ENCODE assay signal across 1 fruit fly cellular context in genomic region chr3L:707992-708489, dm6.
TF ChIP-seq lines count a peak whose summit lies in the region.

TSS of gene CG13895 (minus strand) at chr3L:708205.

TF ChIP-seq in whole organism, embryonic, 481 proteins besides CTCF, POLR2A, EP300 and RAD21 (continued from another document):
- no peak for TF ChIP-seq ato (GFP tag; IDR thresholded peaks at IDR 0.05; lab: Robert Waterston, UW; ENCODE audit: partially characterized antibody)
- peak; percentile 54; the same call in 2 of the 4 replicates for TF ChIP-seq Dll (GFP tag; IDR thresholded peaks at IDR 0.05; lab: Robert Waterston, UW; ENCODE audit: partially characterized antibody)
- TF ChIP-seq CG13296 (GFP tag; optimal IDR thresholded peaks at IDR 0.05; lab: Kevin White, UChicago), result peak; percentile 2
- peak; percentile 27 for TF ChIP-seq Max (GFP tag; optimal IDR thresholded peaks at IDR 0.05; lab: Kevin White, UChicago)
- peak; percentile 86 for TF ChIP-seq kni (GFP tag; optimal IDR thresholded peaks at IDR 0.05; lab: Kevin White, UChicago)
- TF ChIP-seq gem (tag; optimal IDR thresholded peaks at IDR 0.05; lab: Kevin White, UChicago), result peak; percentile 71
- no peak for TF ChIP-seq Gsc (GFP tag; IDR thresholded peaks at IDR 0.05; lab: Robert Waterston, UW)
- no peak for TF ChIP-seq CG7372 (GFP tag; IDR thresholded peaks at IDR 0.05; lab: Robert Waterston, UW)
- TF ChIP-seq Pdp1 (GFP tag; optimal IDR thresholded peaks at IDR 0.05; lab: Kevin White, UChicago), result peak in 1 of 2 experiments; percentile 17
- TF ChIP-seq Atf-2 (GFP tag; optimal IDR thresholded peaks at IDR 0.05; lab: Kevin White, UChicago), result no peak
- TF ChIP-seq ind (GFP tag; optimal IDR thresholded peaks at IDR 0.05; lab: Kevin White, UChicago), result no peak
- no peak for TF ChIP-seq h (optimal IDR thresholded peaks at IDR 0.05; lab: Kevin White, UChicago)
- no peak for TF ChIP-seq eve (GFP tag; optimal IDR thresholded peaks at IDR 0.05; lab: Kevin White, UChicago)
- TF ChIP-seq CG17328 (GFP tag; IDR thresholded peaks at IDR 0.05; lab: Robert Waterston, UW), result no peak
- TF ChIP-seq CG3065 (GFP tag; optimal IDR thresholded peaks at IDR 0.05; lab: Kevin White, UChicago), result no peak
